Worm (Caenorhabditis elegans) whole organism, L2 larva: ENCODE data around the gene C11D2.7.

Experiments used
- F13H6.1 ChIP-seq: sonication (generic microtip); optimal IDR thresholded peaks from 2 replicates; lab custom pipeline; 2016; ENCODE audit warnings: missing genetic modification characterization, missing compliant biosample characterization
- ZK546.5 ChIP-seq: sonication (generic microtip); optimal IDR thresholded peaks from 2 replicates; lab custom pipeline; 2017; ENCODE audit warnings: missing biosample characterization, missing genetic modification characterization
- elt-1 ChIP-seq: fragments of 150-350 bp; optimal IDR thresholded peaks from 2 replicates; lab custom pipeline; 2014; ENCODE audit warnings: missing biosample characterization, missing genetic modification characterization
- fos-1 ChIP-seq: fragments of 150-350 bp; optimal IDR thresholded peaks from 2 replicates; lab custom pipeline; 2014; ENCODE audit warnings: missing biosample characterization, missing genetic modification characterization
- lin-11 ChIP-seq: fragments of 150-350 bp; sonication (generic microtip); optimal IDR thresholded peaks from 2 replicates; lab custom pipeline; 2014; ENCODE audit warnings: missing biosample characterization, missing genetic modification characterization, inconsistent platforms, mixed read lengths
- lin-13 ChIP-seq: fragments of 150-350 bp; optimal IDR thresholded peaks from 2 replicates; lab custom pipeline; 2014; ENCODE audit warnings: missing biosample characterization, missing genetic modification reagents, missing genetic modification characterization
- nhr-129 ChIP-seq: fragments of 150-350 bp; optimal IDR thresholded peaks from 2 replicates; lab custom pipeline; 2014; ENCODE audit warnings: missing biosample characterization, missing genetic modification characterization
- nhr-21 ChIP-seq: fragments of 150-350 bp; optimal IDR thresholded peaks from 2 replicates; lab custom pipeline; 2014; ENCODE audit warnings: missing biosample characterization, missing genetic modification characterization
- nhr-237 ChIP-seq: fragments of 150-350 bp; optimal IDR thresholded peaks from 2 replicates; lab custom pipeline; 2014; ENCODE audit warnings: missing biosample characterization, missing genetic modification characterization
- nhr-77 ChIP-seq: fragments of 150-350 bp; optimal IDR thresholded peaks from 2 replicates; lab custom pipeline; 2014; ENCODE audit warnings: missing biosample characterization, missing genetic modification characterization
- unc-55 ChIP-seq: fragments of 150-350 bp; sonication (generic microtip); optimal IDR thresholded peaks from 3 replicates; lab custom pipeline; 2014; ENCODE audit warnings: missing biosample characterization, missing genetic modification reagents, missing genetic modification characterization
- unc-62 ChIP-seq: fragments of 150-350 bp; optimal IDR thresholded peaks from 2 replicates; lab custom pipeline; 2014; ENCODE audit warnings: missing biosample characterization, missing genetic modification reagents, missing genetic modification characterization
- ztf-11 ChIP-seq: sonication (generic microtip); optimal IDR thresholded peaks from 2 replicates; lab custom pipeline; 2017; ENCODE audit warnings: missing biosample characterization, missing genetic modification characterization
- ztf-4 ChIP-seq: fragments of 150-350 bp; optimal IDR thresholded peaks from 2 replicates; lab custom pipeline; 2014; ENCODE audit warnings: missing biosample characterization, missing genetic modification characterization

- TF ChIP-seq nhr-237 (no peak), nhr-21 (no peak), fos-1 (tag; lab: Kevin White, UChicago) (no peak), nhr-77 (tag; lab: Kevin White, UChicago) (no peak), ztf-4 (tag; lab: Kevin White, UChicago) (no peak), F13H6.1 (tag; lab: Kevin White, UChicago) (peak; percentile 42), ztf-11 (tag; lab: Kevin White, UChicago) (no peak), unc-62 (GFP tag; lab: Kevin White, UChicago) (no peak), lin-13 (no peak), ZK546.5 (tag; lab: Kevin White, UChicago) (no peak), elt-1 (tag; lab: Kevin White, UChicago) (no peak), nhr-129 (tag; lab: Kevin White, UChicago) (no peak), unc-55 (GFP tag; lab: Kevin White, UChicago) (no peak), lin-11 (no peak)
These were observed 27.8 kb downstream of the C11D2.7 start, which contains the start of gene M03D4.4 for ce11 chrIV:6127252-6127930.
